Fruit fly (Drosophila melanogaster) whole organism, wandering third instar larva: ENCODE results near the gene Proc.

ENCODE experiments used
- Abd-B ChIP-seq: fragments of >200 bp; optimal IDR thresholded peaks from 2 replicates; lab custom pipeline; 2017; ENCODE audit warnings: missing biosample characterization, missing genetic modification characterization
- CG32264 ChIP-seq: fragments of 200-800 bp; sonication (Bioruptor generic); optimal IDR thresholded peaks from 2 replicates; lab custom pipeline; 2016; ENCODE audit warnings: missing biosample characterization, missing genetic modification characterization
- CrebA ChIP-seq: fragments of 200-800 bp; sonication (Bioruptor generic); optimal IDR thresholded peaks from 2 replicates; lab custom pipeline; 2016; ENCODE audit warnings: missing biosample characterization, mild to moderate bottlenecking, missing genetic modification characterization, borderline replicate concordance
- HLH106 ChIP-seq: fragments of 200-800 bp; optimal IDR thresholded peaks from 3 replicates; lab custom pipeline; 2019; ENCODE audit warnings: missing biosample characterization, mild to moderate bottlenecking, missing genetic modification characterization, moderate library complexity
- Hnf4 ChIP-seq: fragments of 200-800 bp; sonication (Bioruptor generic); optimal IDR thresholded peaks from 2 replicates; lab custom pipeline; 2016; ENCODE audit warnings: missing biosample characterization, mild to moderate bottlenecking, missing genetic modification characterization
- Jra ChIP-seq: sonication (Bioruptor generic); optimal IDR thresholded peaks from 2 replicates; lab custom pipeline; 2016; ENCODE audit warnings: missing biosample characterization, missing genetic modification characterization
- Myc ChIP-seq: fragments of >200 bp; optimal IDR thresholded peaks from 2 replicates; lab custom pipeline; 2017
- Rel ChIP-seq, 2 experiments: fragments of 200-800 bp; sonication (Bioruptor generic) in 1 of 2; optimal IDR thresholded peaks; 2 replicates in 1 of 2; 3 replicates in 1 of 2; lab custom pipeline; 2016 to 2019; ENCODE audit warnings: mild to moderate bottlenecking in 2 of 2, missing biosample characterization in 2 of 2, missing genetic modification characterization in 2 of 2, moderate library complexity in 1 of 2
- dsf ChIP-seq: sonication (Bioruptor generic); optimal IDR thresholded peaks from 2 replicates; lab custom pipeline; 2016; ENCODE audit warnings: missing biosample characterization, missing genetic modification characterization, borderline replicate concordance
- foxo ChIP-seq, 2 experiments: fragments of 200-800 bp; sonication (Bioruptor generic); optimal IDR thresholded peaks; 2 replicates in 1 of 2; 3 replicates in 1 of 2; lab custom pipeline; 2016 to 2017; ENCODE audit warnings: missing biosample characterization in 2 of 2, missing genetic modification characterization in 2 of 2
- h ChIP-seq: fragments of 200-800 bp; sonication (Bioruptor generic); optimal IDR thresholded peaks from 3 replicates; lab custom pipeline; 2016; ENCODE audit warnings: missing biosample characterization, mild to moderate bottlenecking, missing genetic modification characterization
- lola ChIP-seq: fragments of >200 bp; optimal IDR thresholded peaks from 2 replicates; lab custom pipeline; 2017; ENCODE audit warnings: missing biosample characterization, missing genetic modification characterization
- sv ChIP-seq: fragments of 200-800 bp; sonication (Bioruptor generic); optimal IDR thresholded peaks from 3 replicates; lab custom pipeline; 2016; ENCODE audit warnings: missing biosample characterization, missing genetic modification characterization
- tai ChIP-seq: sonication (Bioruptor generic); optimal IDR thresholded peaks from 2 replicates; lab custom pipeline; 2016; ENCODE audit warnings: missing biosample characterization, missing genetic modification characterization
- woc ChIP-seq: sonication (Bioruptor generic); optimal IDR thresholded peaks from 2 replicates; lab custom pipeline; 2016; ENCODE audit warnings: missing biosample characterization, mild to moderate bottlenecking, missing genetic modification characterization

The Proc gene

DNA sequence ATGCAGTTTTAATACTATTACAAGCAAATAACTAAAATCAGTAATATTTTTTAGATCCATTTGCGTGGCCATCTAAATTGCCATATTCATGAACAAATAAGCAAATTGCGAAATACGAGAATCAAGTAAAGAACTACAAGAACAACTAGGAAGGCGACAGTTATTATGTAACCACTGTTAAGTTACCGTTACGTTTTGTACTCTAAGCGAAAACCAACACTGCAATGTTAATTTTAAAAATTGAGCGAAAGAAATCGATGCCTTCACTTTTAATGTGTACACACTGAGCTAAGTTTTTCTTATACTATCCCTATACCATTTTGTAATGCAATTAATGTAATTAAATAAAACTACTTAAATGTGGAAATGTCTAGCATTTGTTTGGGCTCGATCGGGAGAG lies 50.8 kb downstream of the Proc start:
- no peak for TF ChIP-seq sv (GFP tag; lab: Kevin White, UChicago)
- no peak for TF ChIP-seq Abd-B (GFP tag; lab: Kevin White, UChicago)
- no peak for TF ChIP-seq tai (GFP tag; lab: Kevin White, UChicago)
- TF ChIP-seq CrebA (GFP tag; lab: Kevin White, UChicago) = no peak
- TF ChIP-seq Rel (GFP tag; optimal IDR thresholded peaks at IDR 0.05; lab: Kevin White, UChicago) = no peak
- no peak for TF ChIP-seq Rel (tag; optimal IDR thresholded peaks at IDR 0.05; lab: Kevin White, UChicago)
- TF ChIP-seq Myc (lab: Kevin White, UChicago) = no peak
- no peak for TF ChIP-seq woc (GFP tag; lab: Kevin White, UChicago)
- no peak for TF ChIP-seq lola (GFP tag; lab: Kevin White, UChicago)
- no peak for TF ChIP-seq foxo (GFP tag; optimal IDR thresholded peaks at IDR 0.05; lab: Kevin White, UChicago)
- TF ChIP-seq HLH106 (tag; lab: Kevin White, UChicago) = no peak
- no peak for TF ChIP-seq Jra
- TF ChIP-seq CG32264 (GFP tag; lab: Kevin White, UChicago) = no peak
- no peak for TF ChIP-seq Hnf4 (GFP tag; lab: Kevin White, UChicago)
- TF ChIP-seq h (GFP tag; lab: Kevin White, UChicago) = no peak
- TF ChIP-seq dsf (GFP tag; lab: Kevin White, UChicago) = no peak
